Worm (Caenorhabditis elegans): ENCODE data around the gene fbxb-88.

The fbxb-88 gene

ce11 chrII:4827734-4828609 lies at the start of gene fbxb-88, which contains the start of gene tbck-1:
TSS of gene fbxb-88 (minus strand) at chrII:4827884.
TSS of gene tbck-1 (plus strand) at chrII:4828559.
- TF ChIP-seq klf-2 (GFP tag; conservative IDR thresholded peaks at IDR 0.05) (no peak), flt-1 (GFP tag; IDR thresholded peaks at IDR 0.05) (no peak), med-1 (GFP tag; optimal IDR thresholded peaks at IDR 0.05; ENCODE audit: insufficient read depth) (no peak), cog-1 (tag; optimal IDR thresholded peaks at IDR 0.05) (no peak), T22C8.4 (GFP tag; IDR thresholded peaks at IDR 0.05) (no peak), ref-1 (GFP tag; conservative IDR thresholded peaks at IDR 0.05) (no peak), ztf-29 (GFP tag; IDR thresholded peaks at IDR 0.05) (no peak), ztf-23 (GFP tag; IDR thresholded peaks at IDR 0.05) (no peak), tab-1 (GFP tag; IDR thresholded peaks at IDR 0.05) (no peak)

- TF ChIP-seq T22C8.4 (GFP tag; IDR thresholded peaks at IDR 0.05) (no peak), klf-2 (GFP tag; conservative IDR thresholded peaks at IDR 0.05) (no peak), tab-1 (GFP tag; IDR thresholded peaks at IDR 0.05) (no peak), ref-1 (GFP tag; conservative IDR thresholded peaks at IDR 0.05) (no peak), cog-1 (tag; optimal IDR thresholded peaks at IDR 0.05) (no peak), ztf-29 (GFP tag; IDR thresholded peaks at IDR 0.05) (no peak)
These were observed 48.4 kb upstream of the fbxb-88 start, which contains the start of gene F11G11.13 for ce11 chrII:4876091-4876490. TSS of gene F11G11.13 (minus strand) at chrII:4876179.

- TF ChIP-seq T22C8.4 (GFP tag; IDR thresholded peaks at IDR 0.05) (no peak), tab-1 (GFP tag; IDR thresholded peaks at IDR 0.05) (no peak), med-1 (GFP tag; optimal IDR thresholded peaks at IDR 0.05; ENCODE audit: insufficient read depth) (no peak), flt-1 (GFP tag; IDR thresholded peaks at IDR 0.05) (no peak), cog-1 (tag; optimal IDR thresholded peaks at IDR 0.05) (no peak), klf-2 (GFP tag; conservative IDR thresholded peaks at IDR 0.05) (no peak), ref-1 (GFP tag; conservative IDR thresholded peaks at IDR 0.05) (no peak), ztf-29 (GFP tag; IDR thresholded peaks at IDR 0.05) (no peak), ztf-23 (GFP tag; IDR thresholded peaks at IDR 0.05) (no peak)
These were observed 46.7 kb upstream of the fbxb-88 start, which contains the start of gene F11G11.15 for ce11 chrII:4874335-4874861. TSS of gene F11G11.15 (plus strand) at chrII:4874845.

- TF ChIP-seq ref-1 (GFP tag; conservative IDR thresholded peaks at IDR 0.05) (no peak), T22C8.4 (GFP tag; IDR thresholded peaks at IDR 0.05) (no peak), tab-1 (GFP tag; IDR thresholded peaks at IDR 0.05) (no peak), ztf-23 (GFP tag; IDR thresholded peaks at IDR 0.05) (no peak), med-1 (GFP tag; optimal IDR thresholded peaks at IDR 0.05; ENCODE audit: insufficient read depth) (no peak), flt-1 (GFP tag; IDR thresholded peaks at IDR 0.05) (no peak), ztf-29 (GFP tag; IDR thresholded peaks at IDR 0.05) (no peak), klf-2 (GFP tag; conservative IDR thresholded peaks at IDR 0.05) (no peak), cog-1 (tag; optimal IDR thresholded peaks at IDR 0.05) (no peak)
These were observed 45.3 kb upstream of the fbxb-88 start, which contains the start of gene col-73 for ce11 chrII:4873029-4873428. TSS of gene col-73 (minus strand) at chrII:4873129.

- 0 out of 2 replicates have a peak, but pooled peaks have one; percentile 9 for TF ChIP-seq ref-1 (GFP tag; conservative IDR thresholded peaks at IDR 0.05)
- TF ChIP-seq tab-1 (GFP tag; IDR thresholded peaks at IDR 0.05), result 0 out of 2 replicates have a peak, but pooled peaks have one; percentile 60
These were observed 44.7 kb upstream of the fbxb-88 start for ce11 chrII:4872359-4872758.

- TF ChIP-seq ztf-23 (GFP tag; IDR thresholded peaks at IDR 0.05), result no peak
- no peak for TF ChIP-seq ref-1 (GFP tag; conservative IDR thresholded peaks at IDR 0.05)
- TF ChIP-seq flt-1 (GFP tag; IDR thresholded peaks at IDR 0.05), result no peak
- TF ChIP-seq tab-1 (GFP tag; IDR thresholded peaks at IDR 0.05), result no peak
- TF ChIP-seq med-1 (GFP tag; optimal IDR thresholded peaks at IDR 0.05; ENCODE audit: insufficient read depth), result no peak
- no peak for TF ChIP-seq klf-2 (GFP tag; conservative IDR thresholded peaks at IDR 0.05)
- TF ChIP-seq T22C8.4 (GFP tag; IDR thresholded peaks at IDR 0.05), result no peak
- TF ChIP-seq ztf-29 (GFP tag; IDR thresholded peaks at IDR 0.05), result no peak
- TF ChIP-seq cog-1 (tag; optimal IDR thresholded peaks at IDR 0.05), result no peak
These were observed 44.1 kb upstream of the fbxb-88 start for ce11 chrII:4871834-4872233.

- TF ChIP-seq ztf-23 (GFP tag; IDR thresholded peaks at IDR 0.05) (no peak), tab-1 (GFP tag; IDR thresholded peaks at IDR 0.05) (no peak), med-1 (GFP tag; optimal IDR thresholded peaks at IDR 0.05; ENCODE audit: insufficient read depth) (no peak), ref-1 (GFP tag; conservative IDR thresholded peaks at IDR 0.05) (no peak), flt-1 (GFP tag; IDR thresholded peaks at IDR 0.05) (no peak), cog-1 (tag; optimal IDR thresholded peaks at IDR 0.05) (no peak), ztf-29 (GFP tag; IDR thresholded peaks at IDR 0.05) (no peak), T22C8.4 (GFP tag; IDR thresholded peaks at IDR 0.05) (no peak), klf-2 (GFP tag; conservative IDR thresholded peaks at IDR 0.05) (no peak)
These were observed 43.0 kb upstream of the fbxb-88 start, which contains the start of gene col-20 for ce11 chrII:4870691-4871090. TSS of gene col-20 (minus strand) at chrII:4870791.

ce11 chrII:4869793-4870343 lies 42.2 kb upstream of the fbxb-88 start:
- TF ChIP-seq ref-1 (GFP tag; conservative IDR thresholded peaks at IDR 0.05) (no peak), ztf-23 (GFP tag; IDR thresholded peaks at IDR 0.05) (no peak), tab-1 (GFP tag; IDR thresholded peaks at IDR 0.05) (no peak), flt-1 (GFP tag; IDR thresholded peaks at IDR 0.05) (no peak), T22C8.4 (GFP tag; IDR thresholded peaks at IDR 0.05) (no peak), med-1 (GFP tag; optimal IDR thresholded peaks at IDR 0.05; ENCODE audit: insufficient read depth) (no peak), ztf-29 (GFP tag; IDR thresholded peaks at IDR 0.05) (no peak), cog-1 (tag; optimal IDR thresholded peaks at IDR 0.05) (no peak), klf-2 (GFP tag; conservative IDR thresholded peaks at IDR 0.05) (no peak)

- TF ChIP-seq flt-1 (GFP tag; IDR thresholded peaks at IDR 0.05) (no peak), cog-1 (tag; optimal IDR thresholded peaks at IDR 0.05) (no peak), ref-1 (GFP tag; conservative IDR thresholded peaks at IDR 0.05) (no peak), med-1 (GFP tag; optimal IDR thresholded peaks at IDR 0.05; ENCODE audit: insufficient read depth) (no peak), tab-1 (GFP tag; IDR thresholded peaks at IDR 0.05) (no peak)
These were observed 39.8 kb upstream of the fbxb-88 start, which contains the start of gene col-17 for ce11 chrII:4867476-4867875. TSS of gene col-17 (minus strand) at chrII:4867576.
